Worm (Caenorhabditis elegans) whole organism, young adult: ENCODE measurements around the gene F25E5.1.
A peak's percentile ranks its signal among the peaks of the same experiment; 100 is the strongest.
"Not testable (repeated sequence)": the region's sequence is repeated elsewhere in the genome, so short reads cannot be mapped to it uniquely, and the experiment has no call there.

Experiments used
- B0019.2 ChIP-seq: fragments of 200-800 bp; sonication (Bioruptor generic); conservative IDR thresholded peaks from 2 replicates; pipeline ENCODE4 v1.3.6; 2022; ENCODE audit warnings: missing genetic modification reagents, missing genetic modification characterization, missing compliant biosample characterization
- D2030.7 ChIP-seq: fragments of 200-800 bp; sonication (Bioruptor generic); IDR thresholded peaks from 2 replicates; pipeline ENCODE4 v1.3.6; 2022; ENCODE audit warnings: missing genetic modification reagents, missing genetic modification characterization, missing compliant biosample characterization
- F22D6.2 ChIP-seq: sonication (generic microtip); optimal IDR thresholded peaks from 2 replicates; lab custom pipeline; 2016; ENCODE audit warnings: mild to moderate bottlenecking, missing genetic modification characterization, missing compliant biosample characterization
- F33H1.4 ChIP-seq: fragments of 200-800 bp; sonication (Bioruptor generic); IDR thresholded peaks from 2 replicates; pipeline ENCODE4 v1.3.6; 2022; ENCODE audit warnings: missing genetic modification reagents, missing genetic modification characterization, missing compliant biosample characterization
- F39B2.1 ChIP-seq: fragments of 200-800 bp; sonication (Bioruptor generic); IDR thresholded peaks from 2 replicates; pipeline ENCODE4 v1.3.6; 2022; ENCODE audit warnings: missing genetic modification reagents, missing genetic modification characterization, missing compliant biosample characterization
- F49E8.2 ChIP-seq: sonication (generic microtip); optimal IDR thresholded peaks from 3 replicates; lab custom pipeline; 2017; ENCODE audit warnings: missing genetic modification characterization, mild to moderate bottlenecking, missing compliant biosample characterization, antibody characterized with exemption, moderate library complexity; ENCODE audit not compliant: insufficient read depth
- F57A8.1 ChIP-seq: fragments of 200-800 bp; sonication (Bioruptor generic); optimal IDR thresholded peaks from 2 replicates; lab custom pipeline; 2018; ENCODE audit warnings: mild to moderate bottlenecking, missing genetic modification characterization, moderate library complexity, missing compliant biosample characterization
- T07F8.4 ChIP-seq: sonication (generic microtip); optimal IDR thresholded peaks from 2 replicates; lab custom pipeline; 2016; ENCODE audit warnings: mild to moderate bottlenecking, missing genetic modification characterization, moderate library complexity, missing compliant biosample characterization
- Y53F4B.3 ChIP-seq: fragments of 200-800 bp; sonication (Bioruptor generic); IDR thresholded peaks from 2 replicates; pipeline ENCODE4 v1.3.6; 2022; ENCODE audit warnings: missing genetic modification reagents, missing genetic modification characterization, missing compliant biosample characterization
- Y56A3A.18 ChIP-seq: fragments of 200-800 bp; sonication (Bioruptor generic); IDR thresholded peaks from 2 replicates; pipeline ENCODE4 v1.3.6; 2022; ENCODE audit warnings: missing genetic modification reagents, missing genetic modification characterization, missing compliant biosample characterization
- Y95B8A.8 ChIP-seq: fragments of 200-800 bp; sonication (Bioruptor generic); IDR thresholded peaks from 2 replicates; pipeline ENCODE4 v1.3.6; 2022; ENCODE audit warnings: missing genetic modification reagents, missing genetic modification characterization, missing compliant biosample characterization
- ZK185.1 ChIP-seq: sonication (generic microtip); optimal IDR thresholded peaks from 2 replicates; lab custom pipeline; 2016; ENCODE audit warnings: mild to moderate bottlenecking, missing genetic modification characterization, missing compliant biosample characterization; ENCODE audit not compliant: poor library complexity, severe bottlenecking
- athp-1 ChIP-seq: sonication (generic microtip); optimal IDR thresholded peaks from 2 replicates; lab custom pipeline; 2017; ENCODE audit warnings: mild to moderate bottlenecking, missing genetic modification characterization, missing compliant biosample characterization
- attf-5 ChIP-seq: fragments of 200-800 bp; sonication (Bioruptor generic); optimal IDR thresholded peaks from 2 replicates; lab custom pipeline; 2018; ENCODE audit warnings: mild to moderate bottlenecking, missing genetic modification characterization, missing compliant biosample characterization
- attf-6 ChIP-seq: fragments of 200-800 bp; sonication (Bioruptor generic); IDR thresholded peaks from 2 replicates; pipeline ENCODE4 v1.3.6; 2022; ENCODE audit warnings: missing genetic modification reagents, missing genetic modification characterization, missing compliant biosample characterization
- bed-1 ChIP-seq: fragments of 200-800 bp; sonication (Bioruptor generic); IDR thresholded peaks from 2 replicates; pipeline ENCODE4 v1.3.6; 2022; ENCODE audit warnings: missing genetic modification reagents, missing genetic modification characterization, missing compliant biosample characterization
- cebp-2 ChIP-seq: fragments of 200-800 bp; sonication (Bioruptor generic); IDR thresholded peaks from 2 replicates; pipeline ENCODE4 v1.3.6; 2022; ENCODE audit warnings: missing genetic modification characterization, missing compliant biosample characterization
- ceh-100 ChIP-seq: fragments of 200-800 bp; sonication (Bioruptor generic); IDR thresholded peaks from 2 replicates; pipeline ENCODE4 v1.3.6; 2022; ENCODE audit warnings: missing genetic modification reagents, missing genetic modification characterization, missing compliant biosample characterization
- ceh-40 ChIP-seq: fragments of 200-800 bp; sonication (Bioruptor generic); IDR thresholded peaks from 2 replicates; pipeline ENCODE4 v1.3.6; 2022; ENCODE audit warnings: missing genetic modification characterization, missing compliant biosample characterization
- chd-7 ChIP-seq: sonication (generic microtip); optimal IDR thresholded peaks from 2 replicates; lab custom pipeline; 2016; ENCODE audit warnings: mild to moderate bottlenecking, missing genetic modification characterization, moderate library complexity, missing compliant biosample characterization
- die-1 ChIP-seq: sonication (generic microtip); optimal IDR thresholded peaks from 2 replicates; lab custom pipeline; 2016; ENCODE audit warnings: missing genotype, mild to moderate bottlenecking, missing genetic modification characterization, missing compliant biosample characterization
- egl-18 ChIP-seq: fragments of 200-800 bp; sonication (Bioruptor generic); IDR thresholded peaks from 2 replicates; pipeline ENCODE4 v1.3.6; 2022; ENCODE audit warnings: missing genetic modification reagents, missing genetic modification characterization, missing compliant biosample characterization
- egl-44 ChIP-seq: fragments of 200-800 bp; sonication (Bioruptor generic); IDR thresholded peaks from 2 replicates; pipeline ENCODE4 v1.3.6; 2022; ENCODE audit warnings: missing genetic modification reagents, missing genetic modification characterization, missing compliant biosample characterization
- ekl-4 ChIP-seq: fragments of 200-800 bp; sonication (Bioruptor generic); IDR thresholded peaks from 2 replicates; pipeline ENCODE4 v1.3.6; 2022; ENCODE audit warnings: missing genetic modification reagents, missing genetic modification characterization, missing compliant biosample characterization
- gei-17 ChIP-seq: fragments of 200-800 bp; sonication (Bioruptor generic); optimal IDR thresholded peaks from 2 replicates; lab custom pipeline; 2018; ENCODE audit warnings: mild to moderate bottlenecking, missing genetic modification characterization, missing compliant biosample characterization
- hlh-12 ChIP-seq: sonication (generic microtip); optimal IDR thresholded peaks from 2 replicates; lab custom pipeline; 2016; ENCODE audit warnings: missing genetic modification characterization, missing compliant biosample characterization
- hlh-26 ChIP-seq: fragments of 200-800 bp; sonication (Bioruptor generic); conservative IDR thresholded peaks from 2 replicates; pipeline ENCODE4 v1.3.6; 2022; ENCODE audit warnings: missing genetic modification reagents, missing genetic modification characterization, missing compliant biosample characterization
- hmg-1.2 ChIP-seq: fragments of 200-800 bp; sonication (Bioruptor generic); IDR thresholded peaks from 2 replicates; pipeline ENCODE4 v1.3.6; 2022; ENCODE audit warnings: missing genetic modification reagents, missing genetic modification characterization, missing compliant biosample characterization
- lag-1 ChIP-seq: fragments of 200-800 bp; sonication (Bioruptor generic); IDR thresholded peaks from 2 replicates; pipeline ENCODE4 v1.3.6; 2022; ENCODE audit warnings: missing genetic modification reagents, missing genetic modification characterization, missing compliant biosample characterization
- let-526 ChIP-seq: fragments of 200-800 bp; sonication (Bioruptor generic); IDR thresholded peaks from 2 replicates; pipeline ENCODE4 v1.3.6; 2022; ENCODE audit warnings: missing genetic modification reagents, missing genetic modification characterization, missing compliant biosample characterization
- lin-26 ChIP-seq: fragments of 200-800 bp; sonication (Bioruptor generic); IDR thresholded peaks from 2 replicates; pipeline ENCODE4 v1.3.6; 2022; ENCODE audit warnings: missing genetic modification reagents, missing genetic modification characterization, missing compliant biosample characterization
- lir-1 ChIP-seq: fragments of 200-800 bp; sonication (Bioruptor generic); conservative IDR thresholded peaks from 2 replicates; pipeline ENCODE4 v1.3.6; 2022; ENCODE audit warnings: missing genetic modification reagents, missing genetic modification characterization, missing compliant biosample characterization
- madf-6 ChIP-seq: fragments of 200-800 bp; sonication (Bioruptor generic); IDR thresholded peaks from 2 replicates; pipeline ENCODE4 v1.3.6; 2022; ENCODE audit warnings: missing genetic modification reagents, missing genetic modification characterization, missing compliant biosample characterization
- nfya-2 ChIP-seq: fragments of 200-800 bp; sonication (Bioruptor generic); IDR thresholded peaks from 2 replicates; pipeline ENCODE4 v1.3.6; 2022; ENCODE audit warnings: missing genetic modification reagents, missing genetic modification characterization, missing compliant biosample characterization
- nhr-179 ChIP-seq: sonication (generic microtip); optimal IDR thresholded peaks from 2 replicates; lab custom pipeline; 2016; ENCODE audit warnings: mild to moderate bottlenecking, missing genetic modification characterization, missing compliant biosample characterization
- nhr-80 ChIP-seq: sonication (generic microtip); optimal IDR thresholded peaks from 2 replicates; lab custom pipeline; 2016; ENCODE audit warnings: missing genetic modification characterization, missing compliant biosample characterization
- pha-4 ChIP-seq: fragments of 150-350 bp; sonication (generic microtip); optimal IDR thresholded peaks from 2 replicates; lab custom pipeline; 2014; ENCODE audit warnings: missing biosample characterization, missing genetic modification reagents, missing genetic modification characterization
- repo-1 ChIP-seq: sonication (generic microtip); optimal IDR thresholded peaks from 2 replicates; lab custom pipeline; 2017; ENCODE audit warnings: mild to moderate bottlenecking, missing genetic modification characterization, missing compliant biosample characterization
- sdz-38 ChIP-seq: sonication (generic microtip); optimal IDR thresholded peaks from 2 replicates; lab custom pipeline; 2016; ENCODE audit warnings: missing genotype, missing genetic modification characterization, missing compliant biosample characterization
- tbp1 ChIP-seq: fragments of 200-800 bp; sonication (Bioruptor generic); optimal IDR thresholded peaks from 2 replicates; lab custom pipeline; 2018; ENCODE audit warnings: mild to moderate bottlenecking, missing genetic modification characterization, missing compliant biosample characterization
- tbx-9 ChIP-seq: sonication (generic microtip); optimal IDR thresholded peaks from 2 replicates; lab custom pipeline; 2016; ENCODE audit warnings: borderline replicate concordance, missing genetic modification characterization, inconsistent platforms, missing compliant biosample characterization
- unc-62 ChIP-seq: fragments of 150-350 bp; optimal IDR thresholded peaks from 2 replicates; lab custom pipeline; 2014; ENCODE audit warnings: missing biosample characterization, missing genetic modification reagents, missing genetic modification characterization
- zim-3 ChIP-seq: sonication (generic microtip); optimal IDR thresholded peaks from 2 replicates; lab custom pipeline; 2017; ENCODE audit warnings: mild to moderate bottlenecking, missing genetic modification characterization, moderate library complexity, missing compliant biosample characterization
- ztf-25 ChIP-seq: fragments of 200-800 bp; sonication (Bioruptor generic); IDR thresholded peaks from 2 replicates; pipeline ENCODE4 v1.3.6; 2022; ENCODE audit warnings: missing genetic modification reagents, missing genetic modification characterization, missing compliant biosample characterization
- ztf-3 ChIP-seq: fragments of 200-800 bp; sonication (Bioruptor generic); optimal IDR thresholded peaks from 2 replicates; lab custom pipeline; 2018; ENCODE audit warnings: mild to moderate bottlenecking, missing genetic modification characterization, missing compliant biosample characterization
- ztf-6 ChIP-seq: fragments of 200-800 bp; sonication (Bioruptor generic); IDR thresholded peaks from 2 replicates; pipeline ENCODE4 v1.3.6; 2022; ENCODE audit warnings: missing genetic modification reagents, missing genetic modification characterization, missing compliant biosample characterization

The F25E5.1 gene

ce11 chrV:7506207-7506606, 40.5 kb downstream of the F25E5.1 start (continued):
- TF ChIP-seq attf-6 (GFP tag; lab: Robert Waterston, UW) (no peak), Y56A3A.18 (GFP tag; lab: Robert Waterston, UW) (0 out of 2 replicates have a peak, but pooled peaks have one; percentile 30), lin-26 (GFP tag; lab: Robert Waterston, UW) (peak; percentile 55; the same call in 1 of the 2 replicates), ztf-6 (GFP tag; lab: Robert Waterston, UW) (no peak), hlh-12 (tag; lab: Kevin White, UChicago) (no peak), madf-6 (GFP tag; lab: Robert Waterston, UW) (no peak), nfya-2 (no peak), lir-1 (no peak), F49E8.2 (tag; lab: Kevin White, UChicago) (no peak), Y95B8A.8 (GFP tag; lab: Robert Waterston, UW) (no peak), B0019.2 (GFP tag; lab: Robert Waterston, UW) (no peak), egl-18 (GFP tag; lab: Robert Waterston, UW) (no peak), die-1 (no peak), tbx-9 (tag; lab: Kevin White, UChicago) (no peak), pha-4 (tag; lab: Kevin White, UChicago) (no peak), attf-5 (GFP tag; lab: Kevin White, UChicago) (no peak), ztf-3 (no peak), athp-1 (tag; lab: Kevin White, UChicago) (no peak), gei-17 (GFP tag; lab: Kevin White, UChicago) (no peak), repo-1 (tag; lab: Kevin White, UChicago) (no peak), ZK185.1 (tag; lab: Kevin White, UChicago) (no peak), zim-3 (tag; lab: Kevin White, UChicago) (no peak), T07F8.4 (tag; lab: Kevin White, UChicago) (no peak), unc-62 (GFP tag; lab: Kevin White, UChicago) (no peak)
- TF ChIP-seq, all 124 proteins: peak for 10

ce11 chrV:7508566-7509044, 42.9 kb downstream of the F25E5.1 start, which contains the start of the genes str-31 and nhr-172:
str-31 (minus strand) TSS chrV:7508666.
nhr-172 (plus strand) TSS chrV:7508994.
- TF ChIP-seq F33H1.4 = no peak

DNA sequence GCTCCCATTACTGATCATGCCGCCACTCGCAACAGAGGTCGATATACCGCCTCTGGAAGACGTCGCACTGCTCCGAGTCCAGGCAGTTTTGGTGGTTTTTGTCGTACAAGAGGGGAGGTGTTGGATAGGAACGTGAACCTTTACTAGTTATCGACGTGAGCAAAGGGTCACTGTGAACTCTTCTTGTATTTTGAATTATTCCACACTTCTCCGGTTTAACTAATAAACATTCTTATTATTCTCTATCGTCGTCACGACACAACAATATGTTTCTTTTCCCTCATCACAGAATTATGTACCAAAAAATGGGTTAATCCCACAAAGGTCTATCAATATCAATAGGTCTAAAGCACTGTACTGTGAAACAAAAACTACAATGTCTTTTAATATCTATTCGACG, 45.8 kb downstream of the F25E5.1 start, which contains the start of gene nhr-171:
nhr-171 (plus strand) TSS at position 301 of the 400 bp plus-strand sequence.
- TF ChIP-seq F57A8.1; F22D6.2 (tag; lab: Kevin White, UChicago); let-526 (GFP tag; lab: Robert Waterston, UW): not testable (repeated sequence)

ce11 chrV:7514939-7515338, 49.3 kb downstream of the F25E5.1 start, which contains the start of gene srb-18:
srb-18 (plus strand) TSS chrV:7515239.
- TF ChIP-seq egl-44 (GFP tag; lab: Robert Waterston, UW) = no peak
- TF ChIP-seq ceh-100 (GFP tag; lab: Robert Waterston, UW) = no peak
- TF ChIP-seq ekl-4 (GFP tag; lab: Robert Waterston, UW) = no peak
- no peak for TF ChIP-seq hmg-1.2
- TF ChIP-seq bed-1 (GFP tag; lab: Robert Waterston, UW) = no peak
- no peak for TF ChIP-seq ztf-25 (GFP tag; lab: Robert Waterston, UW)
- no peak for TF ChIP-seq D2030.7 (GFP tag; lab: Robert Waterston, UW)
- TF ChIP-seq ceh-40 = no peak
- TF ChIP-seq F57A8.1 = no peak
- TF ChIP-seq nhr-179 = no peak
- TF ChIP-seq hlh-26 (GFP tag; lab: Robert Waterston, UW) = no peak
- no peak for TF ChIP-seq F39B2.1 (GFP tag; lab: Robert Waterston, UW)
- no peak for TF ChIP-seq nhr-80
- no peak for TF ChIP-seq lag-1 (GFP tag; lab: Robert Waterston, UW)
- TF ChIP-seq Y53F4B.3 (GFP tag; lab: Robert Waterston, UW) = no peak
- TF ChIP-seq sdz-38 = no peak
- TF ChIP-seq cebp-2 = no peak
- no peak for TF ChIP-seq tbp1 (GFP tag; lab: Kevin White, UChicago)
- TF ChIP-seq chd-7 (tag; lab: Kevin White, UChicago) = no peak
